ENCODE assay signal across 1 fruit fly cellular context in the genomic region with DNA sequence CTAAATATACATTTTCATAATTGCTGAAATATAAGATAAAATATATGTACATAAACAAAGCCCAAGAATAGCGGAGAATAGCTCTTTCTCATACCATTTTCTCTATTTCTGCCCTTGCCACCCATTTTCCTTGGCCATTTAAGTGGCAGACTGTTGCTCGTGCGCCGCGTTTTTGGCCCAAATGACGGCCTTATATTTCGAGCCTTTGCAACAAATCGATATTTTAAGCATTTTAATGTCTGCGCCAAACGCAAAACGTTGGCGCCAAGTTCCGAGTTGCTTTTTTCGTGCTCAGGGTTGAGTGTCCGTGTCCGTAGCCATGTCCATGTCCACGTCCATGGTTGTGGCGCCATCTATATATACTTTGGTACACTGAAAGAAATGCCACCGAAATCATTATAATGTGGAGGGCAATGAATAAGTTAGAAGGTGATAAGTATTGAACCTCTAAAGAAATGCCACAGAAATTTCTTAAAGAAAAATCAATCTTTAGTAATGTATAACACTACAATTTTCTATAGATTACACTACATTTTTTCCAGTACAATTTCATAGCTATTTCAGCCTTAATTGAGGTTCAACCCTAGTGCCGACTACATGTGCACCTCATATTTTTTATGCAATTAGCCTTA.
TF ChIP-seq lines count a peak whose summit lies in the region.

No protein-coding gene starts in this region.

TF ChIP-seq in whole organism, embryonic, 481 proteins besides CTCF, POLR2A, EP300 and RAD21 (continued from another document and continues in another):
- TF ChIP-seq sob (GFP tag; IDR thresholded peaks at IDR 0.05; lab: Robert Waterston, UW) (no peak), ash1 (GFP tag; optimal IDR thresholded peaks at IDR 0.05; lab: Kevin White, UChicago) (no peak), CG10959 (GFP tag; IDR thresholded peaks at IDR 0.05; lab: Robert Waterston, UW) (no peak), knrl (GFP tag; IDR thresholded peaks at IDR 0.05; lab: Robert Waterston, UW; ENCODE audit: partially characterized antibody) (no peak), kni (GFP tag; optimal IDR thresholded peaks at IDR 0.05; lab: Kevin White, UChicago) (no peak), CG13424 (tag; optimal IDR thresholded peaks at IDR 0.05; lab: Kevin White, UChicago) (peak; percentile 27), Mad (GFP tag; optimal IDR thresholded peaks at IDR 0.05; lab: Kevin White, UChicago) (no peak), CG15011 (GFP tag; optimal IDR thresholded peaks at IDR 0.05; lab: Kevin White, UChicago) (no peak), pb (GFP tag; optimal IDR thresholded peaks at IDR 0.05; lab: Kevin White, UChicago) (no peak), sima (GFP tag; optimal IDR thresholded peaks at IDR 0.05; lab: Kevin White, UChicago) (no peak), CG6765 (GFP tag; optimal IDR thresholded peaks at IDR 0.05; lab: Kevin White, UChicago) (no peak), Aef1 (GFP tag; IDR thresholded peaks at IDR 0.05; lab: Robert Waterston, UW) (0 out of 3 replicates have a peak, but pooled peaks have one; percentile 11), CHES-1-like (GFP tag; optimal IDR thresholded peaks at IDR 0.05; lab: Kevin White, UChicago) (no peak), unpg (GFP tag; optimal IDR thresholded peaks at IDR 0.05; lab: Kevin White, UChicago) (peak; percentile 35), lab (GFP tag; optimal IDR thresholded peaks at IDR 0.05; lab: Kevin White, UChicago) (peak; percentile 58), HLHmδ (GFP tag; optimal IDR thresholded peaks at IDR 0.05; lab: Kevin White, UChicago) (no peak), H15 (GFP tag; IDR thresholded peaks at IDR 0.05; lab: Robert Waterston, UW) (no peak), CG17829 (tag; optimal IDR thresholded peaks at IDR 0.05; lab: Kevin White, UChicago) (no peak), ftz-f1 (GFP tag; optimal IDR thresholded peaks at IDR 0.05; lab: Kevin White, UChicago) (no peak), D19A (tag; optimal IDR thresholded peaks at IDR 0.05; lab: Kevin White, UChicago) (no peak), ems (GFP tag; optimal IDR thresholded peaks at IDR 0.05; lab: Kevin White, UChicago) (no peak), CG17385 (GFP tag; optimal IDR thresholded peaks at IDR 0.05; lab: Kevin White, UChicago) (no peak), CG6272 (GFP tag; IDR thresholded peaks at IDR 0.05; lab: Robert Waterston, UW) (no peak), CG1647 (GFP tag; optimal IDR thresholded peaks at IDR 0.05; lab: Kevin White, UChicago) (no peak), pan (optimal IDR thresholded peaks at IDR 0.05; lab: Kevin White, UChicago) (no peak), pan (GFP tag; optimal IDR thresholded peaks at IDR 0.05 in 1 of 2, IDR thresholded peaks at IDR 0.05 in 1 of 2) (no peak), Med (GFP tag; lab: Kevin White, UChicago) (no peak), Pdp1 (GFP tag; optimal IDR thresholded peaks at IDR 0.05; lab: Kevin White, UChicago) (no peak), CG17359 (tag; optimal IDR thresholded peaks at IDR 0.05; lab: Kevin White, UChicago) (no peak), CG1529 (GFP tag; optimal IDR thresholded peaks at IDR 0.05; lab: Kevin White, UChicago) (no peak), ranshi (GFP tag; IDR thresholded peaks at IDR 0.05; lab: Robert Waterston, UW) (no peak), CG4707 (GFP tag; optimal IDR thresholded peaks at IDR 0.05; lab: Kevin White, UChicago) (no peak), otp (GFP tag; IDR thresholded peaks at IDR 0.05; lab: Robert Waterston, UW) (no peak), CG13894 (tag; optimal IDR thresholded peaks at IDR 0.05; lab: Kevin White, UChicago) (no peak), fd102C (GFP tag; optimal IDR thresholded peaks at IDR 0.05; lab: Kevin White, UChicago) (no peak), CG12071 (GFP tag; optimal IDR thresholded peaks at IDR 0.05; lab: Kevin White, UChicago) (no peak), CG7839 (tag; optimal IDR thresholded peaks at IDR 0.05; lab: Kevin White, UChicago) (peak; percentile 50), crp (GFP tag; optimal IDR thresholded peaks at IDR 0.05; lab: Kevin White, UChicago) (no peak), sna (GFP tag; IDR thresholded peaks at IDR 0.05; lab: Robert Waterston, UW; ENCODE audit: partially characterized antibody) (no peak), trh (GFP tag; optimal IDR thresholded peaks at IDR 0.05; lab: Kevin White, UChicago) (no peak), sens-2 (GFP tag; IDR thresholded peaks at IDR 0.05; lab: Robert Waterston, UW) (no peak), Fer2 (tag; optimal IDR thresholded peaks at IDR 0.05; lab: Kevin White, UChicago) (no peak), fru (optimal IDR thresholded peaks at IDR 0.05; lab: Kevin White, UChicago) (no peak), lilli (GFP tag; optimal IDR thresholded peaks at IDR 0.05; lab: Kevin White, UChicago) (peak; percentile 20), az2 (GFP tag; optimal IDR thresholded peaks at IDR 0.05; lab: Kevin White, UChicago) (no peak), BEAF-32 (GFP tag; optimal IDR thresholded peaks at IDR 0.05; lab: Kevin White, UChicago) (no peak), nom (GFP tag; optimal IDR thresholded peaks at IDR 0.05; lab: Kevin White, UChicago) (no peak), vvl (GFP tag; IDR thresholded peaks at IDR 0.05; lab: Robert Waterston, UW) (0 out of 2 replicates have a peak, but pooled peaks have one; percentile 19), CG2678 (tag; optimal IDR thresholded peaks at IDR 0.05; lab: Kevin White, UChicago) (peak; percentile 55), Sox102F (GFP tag; optimal IDR thresholded peaks at IDR 0.05; lab: Kevin White, UChicago) (peak; percentile 33), Hr78 (GFP tag; optimal IDR thresholded peaks at IDR 0.05; lab: Kevin White, UChicago) (no peak), tgo (GFP tag; IDR thresholded peaks at IDR 0.05; lab: Robert Waterston, UW) (no peak; the same call in 2 of the 3 replicates), wdn (GFP tag; IDR thresholded peaks at IDR 0.05; lab: Robert Waterston, UW) (no peak), HmgD (GFP tag; optimal IDR thresholded peaks at IDR 0.05; lab: Kevin White, UChicago) (no peak), org-1 (GFP tag; optimal IDR thresholded peaks at IDR 0.05; lab: Kevin White, UChicago) (peak; percentile 1), CG16815 (GFP tag; optimal IDR thresholded peaks at IDR 0.05; lab: Kevin White, UChicago) (no peak), Oaz (GFP tag; IDR thresholded peaks at IDR 0.05; lab: Robert Waterston, UW) (no peak), CG18011 (GFP tag; optimal IDR thresholded peaks at IDR 0.05; lab: Kevin White, UChicago) (no peak), stc (GFP tag; IDR thresholded peaks at IDR 0.05; lab: Robert Waterston, UW) (no peak), Tbp (GFP tag; optimal IDR thresholded peaks at IDR 0.05; lab: Kevin White, UChicago) (no peak), CG7786 (GFP tag; optimal IDR thresholded peaks at IDR 0.05; lab: Kevin White, UChicago) (no peak), Ets65A (GFP tag; lab: Kevin White, UChicago) (no peak), MESR4 (GFP tag; optimal IDR thresholded peaks at IDR 0.05; lab: Kevin White, UChicago) (no peak), Lim3 (GFP tag; IDR thresholded peaks at IDR 0.05; lab: Robert Waterston, UW) (no peak), GATAe (GFP tag; conservative IDR thresholded peaks at IDR 0.05; lab: Robert Waterston, UW) (no peak), lov (optimal IDR thresholded peaks at IDR 0.05; lab: Kevin White, UChicago) (no peak), lov (GFP tag; IDR thresholded peaks at IDR 0.05; lab: Robert Waterston, UW) (no peak), CG1832 (GFP tag; optimal IDR thresholded peaks at IDR 0.05; lab: Kevin White, UChicago) (no peak), CG16863 (GFP tag; optimal IDR thresholded peaks at IDR 0.05; lab: Kevin White, UChicago) (no peak), aop (GFP tag; IDR thresholded peaks at IDR 0.05; lab: Robert Waterston, UW) (no peak), CG6683 (GFP tag; optimal IDR thresholded peaks at IDR 0.05; lab: Kevin White, UChicago) (no peak), Abd-B (GFP tag; optimal IDR thresholded peaks at IDR 0.05; lab: Kevin White, UChicago) (peak; percentile 15), H2.0 (GFP tag; IDR thresholded peaks at IDR 0.05; lab: Robert Waterston, UW) (0 out of 2 replicates have a peak, but pooled peaks have one; percentile 34), B-H1 (GFP tag; IDR thresholded peaks at IDR 0.05; lab: Robert Waterston, UW) (no peak), CG12391 (tag; optimal IDR thresholded peaks at IDR 0.05; lab: Kevin White, UChicago) (peak; percentile 43), CG2116 (GFP tag; optimal IDR thresholded peaks at IDR 0.05; lab: Kevin White, UChicago) (no peak), CG31388 (GFP tag; optimal IDR thresholded peaks at IDR 0.05; lab: Kevin White, UChicago) (no peak), CoRest (tag; optimal IDR thresholded peaks at IDR 0.05; lab: Kevin White, UChicago) (peak; percentile 22), CG17361 (GFP tag; IDR thresholded peaks at IDR 0.05; lab: Robert Waterston, UW) (no peak), Chrac-16 (GFP tag; optimal IDR thresholded peaks at IDR 0.05; lab: Kevin White, UChicago) (no peak), cwo (GFP tag; optimal IDR thresholded peaks at IDR 0.05; lab: Kevin White, UChicago) (peak; percentile 15), CG18619 (GFP tag; optimal IDR thresholded peaks at IDR 0.05; lab: Kevin White, UChicago) (peak; percentile 20), Taf1 (GFP tag; IDR thresholded peaks at IDR 0.05; lab: Robert Waterston, UW) (0 out of 2 replicates have a peak, but pooled peaks have one; percentile 28), slbo (GFP tag; IDR thresholded peaks at IDR 0.05; lab: Robert Waterston, UW) (peak; percentile 54), CG4360 (GFP tag; IDR thresholded peaks at IDR 0.05; lab: Robert Waterston, UW) (no peak), zf30C (GFP tag; optimal IDR thresholded peaks at IDR 0.05; lab: Kevin White, UChicago) (no peak), CG7271 (tag; optimal IDR thresholded peaks at IDR 0.05; lab: Kevin White, UChicago) (no peak), Doc2 (GFP tag; IDR thresholded peaks at IDR 0.05; lab: Robert Waterston, UW) (no peak), tio (GFP tag; optimal IDR thresholded peaks at IDR 0.05; lab: Kevin White, UChicago) (peak; percentile 20), HHEX (GFP tag; optimal IDR thresholded peaks at IDR 0.05; lab: Kevin White, UChicago) (no peak), cad (GFP tag; optimal IDR thresholded peaks at IDR 0.05; lab: Kevin White, UChicago) (no peak), ind (GFP tag; optimal IDR thresholded peaks at IDR 0.05; lab: Kevin White, UChicago) (no peak), CG5953 (GFP tag; IDR thresholded peaks at IDR 0.05; lab: Robert Waterston, UW) (no peak), CG14710 (tag; optimal IDR thresholded peaks at IDR 0.05; lab: Kevin White, UChicago) (no peak), sisA (GFP tag; IDR thresholded peaks at IDR 0.05; lab: Robert Waterston, UW) (no peak), onecut (GFP tag; IDR thresholded peaks at IDR 0.05; lab: Robert Waterston, UW) (peak; percentile 80), bsh (GFP tag; optimal IDR thresholded peaks at IDR 0.05; lab: Kevin White, UChicago) (no peak), dati (GFP tag; IDR thresholded peaks at IDR 0.05; lab: Robert Waterston, UW) (no peak), klu (GFP tag; IDR thresholded peaks at IDR 0.05; lab: Robert Waterston, UW) (no peak), Nf-YA (GFP tag; IDR thresholded peaks at IDR 0.05; lab: Robert Waterston, UW) (no peak), usp (GFP tag; optimal IDR thresholded peaks at IDR 0.05; lab: Kevin White, UChicago) (no peak), CG7987 (GFP tag; optimal IDR thresholded peaks at IDR 0.05; lab: Kevin White, UChicago) (no peak), CG3163 (GFP tag; optimal IDR thresholded peaks at IDR 0.05; lab: Kevin White, UChicago) (no peak), zfh1 (GFP tag; IDR thresholded peaks at IDR 0.05; lab: Robert Waterston, UW) (no peak), cato (GFP tag; optimal IDR thresholded peaks at IDR 0.05; lab: Kevin White, UChicago; ENCODE audit: borderline replicate concordance) (no peak), CG14667 (GFP tag; IDR thresholded peaks at IDR 0.05; lab: Robert Waterston, UW) (no peak), CG6854 (GFP tag; optimal IDR thresholded peaks at IDR 0.05; lab: Kevin White, UChicago) (peak; percentile 30), CG10366 (GFP tag; IDR thresholded peaks at IDR 0.05; lab: Robert Waterston, UW) (peak; percentile 42), peb (GFP tag; IDR thresholded peaks at IDR 0.05; lab: Robert Waterston, UW) (no peak), dm (GFP tag; optimal IDR thresholded peaks at IDR 0.05; lab: Kevin White, UChicago) (no peak), CG11504 (tag; optimal IDR thresholded peaks at IDR 0.05; lab: Kevin White, UChicago) (peak; percentile 58), corto (GFP tag; optimal IDR thresholded peaks at IDR 0.05; lab: Kevin White, UChicago) (no peak), Hmx (GFP tag; optimal IDR thresholded peaks at IDR 0.05; lab: Kevin White, UChicago) (no peak), Fer3 (tag; optimal IDR thresholded peaks at IDR 0.05; lab: Kevin White, UChicago) (no peak), hb (GFP tag; IDR thresholded peaks at IDR 0.05; lab: Robert Waterston, UW; ENCODE audit: partially characterized antibody) (no peak), BtbVII (GFP tag; optimal IDR thresholded peaks at IDR 0.05; lab: Kevin White, UChicago) (no peak), E2f1 (GFP tag; IDR thresholded peaks at IDR 0.05; lab: Robert Waterston, UW) (peak; percentile 29; the same call in 1 of the 2 replicates), ara (GFP tag; IDR thresholded peaks at IDR 0.05; lab: Robert Waterston, UW) (no peak), abd-A (tag; optimal IDR thresholded peaks at IDR 0.05; lab: Kevin White, UChicago) (peak; percentile 11), crc (GFP tag; optimal IDR thresholded peaks at IDR 0.05; lab: Kevin White, UChicago) (no peak), Atf-2 (GFP tag; optimal IDR thresholded peaks at IDR 0.05; lab: Kevin White, UChicago) (no peak), CG2889 (GFP tag; IDR thresholded peaks at IDR 0.05; lab: Robert Waterston, UW) (no peak), Hey (tag; optimal IDR thresholded peaks at IDR 0.05; lab: Kevin White, UChicago) (no peak), CG10209 (GFP tag; optimal IDR thresholded peaks at IDR 0.05; lab: Kevin White, UChicago) (peak; percentile 25), Dll (GFP tag; IDR thresholded peaks at IDR 0.05; lab: Robert Waterston, UW; ENCODE audit: partially characterized antibody) (no peak), tna (GFP tag; IDR thresholded peaks at IDR 0.05; lab: Robert Waterston, UW; ENCODE audit: partially characterized antibody) (no peak), CG6813 (GFP tag; optimal IDR thresholded peaks at IDR 0.05; lab: Kevin White, UChicago) (no peak), Meics (GFP tag; optimal IDR thresholded peaks at IDR 0.05; lab: Kevin White, UChicago) (peak; percentile 8), chinmo (GFP tag; IDR thresholded peaks at IDR 0.05; lab: Robert Waterston, UW; ENCODE audit: partially characterized antibody) (no peak), CG1602 (GFP tag; optimal IDR thresholded peaks at IDR 0.05; lab: Kevin White, UChicago) (no peak)
